Fruit fly (Drosophila melanogaster): Measurements from ENCODE around the gene CG14708.

The CG14708 gene

dm6 chr3R:11553845-11554244, at the start of gene CG14708:
CG14708 (plus strand) TSS chr3R:11554145.
- TF ChIP-seq h (GFP tag; optimal IDR thresholded peaks at IDR 0.05) (no peak), N (GFP tag; optimal IDR thresholded peaks at IDR 0.05) (no peak), ey (GFP tag; optimal IDR thresholded peaks at IDR 0.05) (no peak), sv (GFP tag; optimal IDR thresholded peaks at IDR 0.05) (no peak), usp (GFP tag; optimal IDR thresholded peaks at IDR 0.05) (no peak), Abd-B (GFP tag; optimal IDR thresholded peaks at IDR 0.05) (no peak), Rel (GFP tag; optimal IDR thresholded peaks at IDR 0.05) (no peak), Rel (tag; optimal IDR thresholded peaks at IDR 0.05) (no peak), dsf (GFP tag; optimal IDR thresholded peaks at IDR 0.05; ENCODE audit: borderline replicate concordance) (no peak), Dfd (GFP tag; optimal IDR thresholded peaks at IDR 0.05) (no peak), tai (GFP tag; optimal IDR thresholded peaks at IDR 0.05) (no peak), sage (GFP tag; optimal IDR thresholded peaks at IDR 0.05) (no peak), Vsx2 (GFP tag; optimal IDR thresholded peaks at IDR 0.05; ENCODE audit: partially characterized antibody) (no peak), dmrt93B (GFP tag; optimal IDR thresholded peaks at IDR 0.05) (no peak), brk (GFP tag; optimal IDR thresholded peaks at IDR 0.05) (no peak), dl (GFP tag; optimal IDR thresholded peaks at IDR 0.05; ENCODE audit: insufficient read depth in 1 of 2, partially characterized antibody in 2 of 2) (no peak), rgr (GFP tag; optimal IDR thresholded peaks at IDR 0.05) (no peak), OdsH (GFP tag; optimal IDR thresholded peaks at IDR 0.05) (no peak), fru (GFP tag; optimal IDR thresholded peaks at IDR 0.05) (no peak), CrebA (GFP tag; optimal IDR thresholded peaks at IDR 0.05; ENCODE audit: borderline replicate concordance) (no peak)

- no peak for TF ChIP-seq ey (GFP tag; optimal IDR thresholded peaks at IDR 0.05)
- no peak for TF ChIP-seq Dif (GFP tag; optimal IDR thresholded peaks at IDR 0.05; ENCODE audit: partially characterized antibody)
- TF ChIP-seq Myc (optimal IDR thresholded peaks at IDR 0.05) = no peak
- peak; percentile 72 for TF ChIP-seq Dfd (GFP tag; optimal IDR thresholded peaks at IDR 0.05)
Measured at dm6 chr3R:11531893-11532292, 22.1 kb upstream of the CG14708 start.

- TF ChIP-seq dsf (GFP tag; optimal IDR thresholded peaks at IDR 0.05; ENCODE audit: borderline replicate concordance) = no peak
Measured at dm6 chr3R:11542899-11543619, 10.9 kb upstream of the CG14708 start, which contains the start of gene dpr4. dpr4 (minus strand) TSS chr3R:11542949.

- TF ChIP-seq rgr (GFP tag; optimal IDR thresholded peaks at IDR 0.05) = no peak
- TF ChIP-seq ey (GFP tag; optimal IDR thresholded peaks at IDR 0.05) = no peak
- no peak for TF ChIP-seq fru (GFP tag; optimal IDR thresholded peaks at IDR 0.05)
- no peak for TF ChIP-seq Mio (GFP tag; optimal IDR thresholded peaks at IDR 0.05)
- no peak for TF ChIP-seq dl (GFP tag; optimal IDR thresholded peaks at IDR 0.05; ENCODE audit: insufficient read depth in 1 of 2, partially characterized antibody in 2 of 2)
- no peak for TF ChIP-seq dmrt93B (GFP tag; optimal IDR thresholded peaks at IDR 0.05)
- no peak for TF ChIP-seq Dfd (GFP tag; optimal IDR thresholded peaks at IDR 0.05)
- no peak for TF ChIP-seq sv (GFP tag; optimal IDR thresholded peaks at IDR 0.05)
- TF ChIP-seq CG9705 (GFP tag; optimal IDR thresholded peaks at IDR 0.05) = no peak
- no peak for TF ChIP-seq GATAd (GFP tag; optimal IDR thresholded peaks at IDR 0.05)
- TF ChIP-seq woc (GFP tag; optimal IDR thresholded peaks at IDR 0.05) = no peak
- TF ChIP-seq brk (GFP tag; optimal IDR thresholded peaks at IDR 0.05) = no peak
- no peak for TF ChIP-seq Vsx2 (GFP tag; optimal IDR thresholded peaks at IDR 0.05; ENCODE audit: partially characterized antibody)
- TF ChIP-seq Abd-B (GFP tag; optimal IDR thresholded peaks at IDR 0.05) = no peak
- TF ChIP-seq OdsH (GFP tag; optimal IDR thresholded peaks at IDR 0.05) = no peak
- TF ChIP-seq N (GFP tag; optimal IDR thresholded peaks at IDR 0.05) = no peak
- TF ChIP-seq pan (optimal IDR thresholded peaks at IDR 0.05) = no peak
- TF ChIP-seq Hnf4 (GFP tag; optimal IDR thresholded peaks at IDR 0.05) = no peak
- TF ChIP-seq usp (GFP tag; optimal IDR thresholded peaks at IDR 0.05) = no peak
Measured at dm6 chr3R:11544150-11544549, 9.8 kb upstream of the CG14708 start.

- TF ChIP-seq Dfd (GFP tag; optimal IDR thresholded peaks at IDR 0.05) (peak; percentile 21), CG9705 (GFP tag; optimal IDR thresholded peaks at IDR 0.05) (no peak)
Measured at dm6 chr3R:11551071-11551470, 2.9 kb upstream of the CG14708 start.

- peak; percentile 88 for TF ChIP-seq Dfd (GFP tag; optimal IDR thresholded peaks at IDR 0.05)
- no peak for TF ChIP-seq tai (GFP tag; optimal IDR thresholded peaks at IDR 0.05)
Measured at dm6 chr3R:11554982-11555381, 1.0 kb downstream of the CG14708 start.

Data from whole organism, wandering third instar larva.